Worm (Caenorhabditis elegans) whole organism, L1 larva: Measurements from ENCODE around the gene nhr-39.

ENCODE experiments used
- alr-1 ChIP-seq: fragments of 200-800 bp; sonication (Bioruptor generic); optimal IDR thresholded peaks from 2 replicates; lab custom pipeline; 2018; ENCODE audit warnings: borderline replicate concordance, mild to moderate bottlenecking, missing genetic modification characterization, missing compliant biosample characterization
- dpl-1 ChIP-seq, 3 experiments: fragments of 150-350 bp in 2 of 3; sonication (generic microtip) in 1 of 3; optimal IDR thresholded peaks; 2 replicates each; lab custom pipeline; 2014 to 2017; ENCODE audit warnings: missing biosample characterization in 3 of 3, missing genetic modification characterization in 3 of 3, missing genetic modification reagents in 3 of 3
- efl-1 ChIP-seq, 4 experiments: fragments of 150-350 bp; optimal IDR thresholded peaks in 3 of 4; peaks in 1 of 4; 1 replicate in 1 of 4; 2 replicates in 3 of 4; lab custom pipeline; 2014; ENCODE audit warnings: missing biosample characterization in 2 of 4, missing genetic modification characterization in 2 of 4, missing genetic modification reagents in 2 of 4
- elt-2 ChIP-seq: sonication (generic microtip); optimal IDR thresholded peaks from 2 replicates; lab custom pipeline; 2016; ENCODE audit warnings: missing genetic modification characterization, mild to moderate bottlenecking, inconsistent platforms, missing compliant biosample characterization, missing genetic modification reagents
- hlh-17 ChIP-seq: fragments of 200-800 bp; sonication (Bioruptor generic); optimal IDR thresholded peaks from 2 replicates; lab custom pipeline; 2018; ENCODE audit warnings: missing genetic modification characterization, mild to moderate bottlenecking, missing compliant biosample characterization, moderate library complexity, borderline replicate concordance
- lin-14 ChIP-seq: fragments of 200-800 bp; sonication (Bioruptor generic); optimal IDR thresholded peaks from 2 replicates; lab custom pipeline; 2018; ENCODE audit warnings: mild to moderate bottlenecking, missing genetic modification characterization, moderate library complexity, missing compliant biosample characterization
- lin-39 ChIP-seq: fragments of 150-350 bp; optimal IDR thresholded peaks from 2 replicates; lab custom pipeline; 2014; ENCODE audit warnings: missing biosample characterization, missing genetic modification reagents, missing genetic modification characterization
- mdl-1 ChIP-seq, 2 experiments: fragments of 150-350 bp; optimal IDR thresholded peaks; 2 replicates each; lab custom pipeline; 2014 to 2017; ENCODE audit warnings: missing biosample characterization in 2 of 2, missing genetic modification characterization in 2 of 2, inconsistent platforms in 1 of 2
- pqm-1 ChIP-seq: sonication (generic microtip); optimal IDR thresholded peaks from 3 replicates; lab custom pipeline; 2017; ENCODE audit warnings: missing biosample characterization, missing genetic modification characterization
- vab-15 ChIP-seq: sonication (generic microtip); optimal IDR thresholded peaks from 2 replicates; lab custom pipeline; 2017; ENCODE audit warnings: missing genotype, mild to moderate bottlenecking, missing genetic modification characterization, missing compliant biosample characterization
- zag-1 ChIP-seq: fragments of 150-350 bp; optimal IDR thresholded peaks from 2 replicates; lab custom pipeline; 2014; ENCODE audit warnings: missing biosample characterization, missing genetic modification characterization

DNA sequence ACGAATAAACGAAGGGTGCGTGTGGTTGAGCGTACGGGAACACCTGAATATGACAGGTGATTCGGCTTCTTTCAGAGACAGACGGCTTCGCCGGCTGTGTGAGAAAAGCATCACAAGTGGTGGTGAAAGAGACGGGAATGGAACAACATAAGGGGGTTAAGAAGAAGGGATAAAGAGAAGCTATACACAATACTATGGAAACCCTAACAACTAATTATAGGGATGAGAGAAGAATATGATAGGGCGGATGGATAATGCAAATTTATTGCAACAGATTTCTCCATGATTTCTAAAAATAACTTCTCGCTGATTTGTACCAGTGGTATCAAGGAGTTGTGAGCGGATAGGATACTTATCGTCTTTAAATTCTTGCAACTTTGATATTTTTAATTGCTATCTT is 21.0 kb upstream of the nhr-39 start, which contains the start of gene hlh-10:
- TF ChIP-seq efl-1 (optimal IDR thresholded peaks at IDR 0.05; lab: Kevin White, UChicago) (no peak), efl-1 (GFP tag; optimal IDR thresholded peaks at IDR 0.05 in 1 of 2; lab: Kevin White, UChicago) (no peak), dpl-1 (GFP tag; optimal IDR thresholded peaks at IDR 0.05; lab: Kevin White, UChicago) (no peak), alr-1 (tag; lab: Kevin White, UChicago) (no peak), mdl-1 (tag; optimal IDR thresholded peaks at IDR 0.05; lab: Kevin White, UChicago) (no peak), lin-14 (GFP tag; lab: Kevin White, UChicago) (no peak), hlh-17 (GFP tag; lab: Kevin White, UChicago) (no peak), vab-15 (no peak), lin-39 (tag; lab: Kevin White, UChicago) (no peak), pqm-1 (tag; lab: Kevin White, UChicago) (no peak), zag-1 (tag; lab: Kevin White, UChicago) (no peak), elt-2 (tag; lab: Kevin White, UChicago) (no peak)
